Worm (Caenorhabditis elegans) whole organism, L4/young adult: ENCODE measurements around the gene hcp-3.

Experiments used
- W03F9.2 ChIP-seq: fragments of 150-350 bp; optimal IDR thresholded peaks from 2 replicates; lab custom pipeline; 2014; ENCODE audit warnings: missing biosample characterization, missing genetic modification characterization
- dao-5 ChIP-seq: sonication (generic microtip); optimal IDR thresholded peaks from 2 replicates; lab custom pipeline; 2016; ENCODE audit warnings: missing genotype, missing genetic modification characterization, moderate library complexity, missing compliant biosample characterization
- him-1 ChIP-seq: sonication (generic microtip); optimal IDR thresholded peaks from 2 replicates; lab custom pipeline; 2016; ENCODE audit warnings: missing genotype, missing genetic modification reagents, missing genetic modification characterization, missing compliant biosample characterization

Gene hcp-3

ce11 chrIII:9580039-9580891 lies 36.0 kb downstream of the hcp-3 start, which contains the start of gene ced-7:
Gene ced-7 (minus strand): TSS chrIII:9580089.
- TF ChIP-seq W03F9.2 (tag; lab: Kevin White, UChicago) (no peak), dao-5 (tag; lab: Kevin White, UChicago) (no peak), him-1 (tag; lab: Kevin White, UChicago) (no peak)

- TF ChIP-seq W03F9.2 (tag; lab: Kevin White, UChicago) (no peak), him-1 (tag; lab: Kevin White, UChicago) (no peak), dao-5 (tag; lab: Kevin White, UChicago) (no peak)
Measured at ce11 chrIII:9570869-9571268, 45.4 kb downstream of the hcp-3 start.

DNA sequence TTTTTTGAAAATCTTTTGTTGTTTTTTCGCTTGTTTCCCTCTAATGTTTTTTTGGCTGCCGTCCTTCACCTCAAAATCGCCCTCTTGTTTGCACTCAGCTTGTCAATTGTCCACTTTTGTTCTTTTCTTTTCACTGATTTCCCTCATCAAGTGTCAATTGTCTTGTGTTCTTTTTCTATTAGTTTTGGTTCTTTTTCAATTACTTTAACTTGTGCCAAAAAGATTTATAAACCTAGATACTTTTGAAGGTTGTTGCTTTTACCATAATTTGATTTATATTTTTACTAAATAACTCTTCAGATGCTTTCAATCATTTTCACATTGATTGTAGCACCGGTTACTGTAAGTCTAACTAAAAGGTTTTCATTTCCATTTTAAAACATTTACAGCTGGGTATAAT lies 47.8 kb downstream of the hcp-3 start, which contains the start of gene C48B4.13:
Gene C48B4.13 (plus strand): TSS at position 301 of the 400 bp plus-strand sequence.
- TF ChIP-seq dao-5 (tag; lab: Kevin White, UChicago) (no peak), W03F9.2 (tag; lab: Kevin White, UChicago) (no peak), him-1 (tag; lab: Kevin White, UChicago) (no peak)

- TF ChIP-seq W03F9.2 (tag; lab: Kevin White, UChicago) (no peak), dao-5 (tag; lab: Kevin White, UChicago) (no peak)
Measured at ce11 chrIII:9565973-9566372, 50.3 kb downstream of the hcp-3 start, which contains the start of gene C48B4.11. Gene C48B4.11 (minus strand): TSS chrIII:9566115.
